Fruit fly (Drosophila melanogaster): ENCODE results near the gene CG15282.

DNA sequence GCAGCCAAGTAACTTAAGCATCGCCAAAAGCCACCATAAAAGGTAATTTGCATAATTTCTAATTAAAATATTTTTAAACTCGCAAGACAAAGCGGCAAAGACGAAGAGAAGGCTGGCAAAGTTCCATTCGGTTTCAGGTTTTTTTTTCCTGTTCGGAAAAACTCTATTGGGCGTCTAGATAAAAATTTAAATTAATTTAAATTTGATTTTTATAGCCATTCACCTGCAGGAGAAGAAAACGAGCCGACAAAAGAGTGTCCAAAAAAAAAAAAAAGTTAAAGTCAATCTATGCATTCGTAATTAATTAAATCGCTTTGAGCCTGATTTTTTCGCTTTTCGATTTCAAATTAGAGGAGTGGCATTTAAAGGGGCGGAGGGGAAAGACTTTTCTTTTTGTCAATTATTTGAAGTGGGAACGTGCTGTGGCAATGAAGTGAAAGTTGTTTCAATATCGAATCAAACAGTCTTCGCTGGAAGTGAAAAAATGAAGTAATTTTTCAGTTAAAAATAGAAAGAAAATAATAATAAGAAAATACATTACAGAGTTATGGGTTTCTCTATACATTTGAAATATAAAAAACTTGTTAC is 44.0 kb upstream of the CG15282 start:
- TF ChIP-seq CG1620 (GFP tag; optimal IDR thresholded peaks at IDR 0.05) = no peak
- no peak for TF ChIP-seq Hr96 (GFP tag; optimal IDR thresholded peaks at IDR 0.05)
- TF ChIP-seq cnc (optimal IDR thresholded peaks at IDR 0.05) = no peak
- TF ChIP-seq CG11617 (GFP tag; optimal IDR thresholded peaks at IDR 0.05) = no peak
